Worm (Caenorhabditis elegans): ENCODE results near the gene C40A11.8.

DNA sequence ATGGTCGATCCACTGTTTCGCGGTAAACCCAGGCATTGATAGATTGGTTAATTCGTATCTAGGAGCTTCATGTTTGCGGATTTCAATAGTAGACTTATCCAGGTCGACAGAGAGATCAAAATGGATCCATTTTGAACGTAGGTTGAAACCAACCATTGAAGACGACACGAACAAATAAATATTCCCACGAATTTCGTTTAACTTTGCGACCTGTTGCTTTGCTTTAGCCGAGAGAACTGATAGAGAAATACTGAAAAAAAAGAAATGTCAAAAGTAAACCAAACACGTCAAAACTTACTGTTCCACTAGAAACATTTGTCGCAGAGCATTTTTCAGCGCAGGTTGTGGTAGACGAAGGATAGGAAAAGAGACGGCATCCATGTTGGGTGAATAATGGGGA, 17.6 kb upstream of the C40A11.8 start, which contains the start of gene fbxb-38:
- no peak for TF ChIP-seq lir-3 (tag; optimal IDR thresholded peaks at IDR 0.05)
- TF ChIP-seq lin-13 (GFP tag; optimal IDR thresholded peaks at IDR 0.05): no peak
- no peak for TF ChIP-seq saeg-2 (GFP tag; IDR thresholded peaks at IDR 0.05)
- no peak for TF ChIP-seq nhr-48 (tag; optimal IDR thresholded peaks at IDR 0.05)

Data from whole organism, L4 larva.